Fruit fly (Drosophila melanogaster) whole organism, prepupa: ENCODE measurements around the gene CG31777.

Experiments
- Eip93F ChIP-seq: fragments of 200-800 bp; sonication (Bioruptor generic); optimal IDR thresholded peaks from 2 replicates; lab custom pipeline; 2016; ENCODE audit warnings: missing biosample characterization, mild to moderate bottlenecking, missing genetic modification characterization
- pdm3 ChIP-seq: fragments of 200-800 bp; sonication (Bioruptor generic); optimal IDR thresholded peaks from 3 replicates; lab custom pipeline; 2016; ENCODE audit warnings: missing biosample characterization, missing genetic modification characterization

DNA sequence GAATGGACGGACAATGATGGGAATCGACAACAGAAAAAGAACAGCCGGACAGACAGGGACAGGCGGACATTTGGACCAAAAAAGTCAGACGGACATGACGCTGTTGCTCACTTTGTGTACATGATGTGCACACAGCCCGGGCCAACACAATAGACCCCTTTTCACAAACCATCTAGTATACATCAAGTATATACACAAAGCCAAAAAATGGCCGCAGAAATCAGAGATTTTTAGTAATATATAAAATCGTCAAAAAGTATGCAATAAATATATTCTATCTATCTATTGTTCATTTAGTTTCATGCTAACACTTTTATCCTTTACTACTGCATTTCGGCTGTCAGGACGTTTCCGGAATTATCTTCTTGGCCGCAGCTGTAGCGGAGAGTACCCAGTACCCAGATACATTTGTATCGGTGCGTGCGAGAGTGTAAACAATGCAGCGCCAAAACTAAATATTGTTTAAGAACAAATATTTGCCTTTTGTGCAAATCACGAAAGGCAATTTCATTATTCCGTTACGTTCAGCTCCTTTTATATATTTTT lies 12.6 kb upstream of the CG31777 start:
- TF ChIP-seq pdm3 (GFP tag; lab: Kevin White, UChicago) (peak; percentile 50), Eip93F (no peak)
